Fruit fly (Drosophila melanogaster) Kc167 (cell line): Measurements from ENCODE around the gene CG11262.

Experiments
- Myc ChIP-seq: fragments of >200 bp; optimal IDR thresholded peaks from 2 replicates; lab custom pipeline; 2017; ENCODE audit warnings: missing external identifiers
- Sin3A ChIP-seq: fragments of >200 bp; optimal IDR thresholded peaks from 2 replicates; lab custom pipeline; 2018; ENCODE audit warnings: missing external identifiers
- h ChIP-seq: fragments of >200 bp; optimal IDR thresholded peaks from 3 replicates; lab custom pipeline; 2018; ENCODE audit warnings: missing external identifiers
- insv ChIP-seq: fragments of >200 bp; optimal IDR thresholded peaks from 3 replicates; lab custom pipeline; 2018; ENCODE audit warnings: missing external identifiers
- psq ChIP-seq: fragments of >200 bp; optimal IDR thresholded peaks from 2 replicates; lab custom pipeline; 2017; ENCODE audit warnings: missing external identifiers

dm6 chr3L:13044335-13044814 is 49.4 kb downstream of the CG11262 start, which contains the start of gene Syx13:
- TF ChIP-seq Myc (lab: Kevin White, UChicago) = no peak
- no peak for TF ChIP-seq psq
- TF ChIP-seq Sin3A (lab: Kevin White, UChicago) = no peak
- no peak for TF ChIP-seq h
- TF ChIP-seq insv (lab: Kevin White, UChicago) = no peak
